Worm (Caenorhabditis elegans): ENCODE data around the gene nlp-60.

Gene nlp-60

ce11 chrIV:8629609-8630052, 49.5 kb downstream of the nlp-60 start:
- no peak for TF ChIP-seq ztf-11 (tag; optimal IDR thresholded peaks at IDR 0.05)
- TF ChIP-seq mxl-2 (GFP tag; conservative IDR thresholded peaks at IDR 0.05), result no peak
- no peak for TF ChIP-seq nhr-6 (tag; optimal IDR thresholded peaks at IDR 0.05)
- TF ChIP-seq zfp-3 (GFP tag; conservative IDR thresholded peaks at IDR 0.05), result no peak
- TF ChIP-seq Y105C5A.15 (GFP tag; IDR thresholded peaks at IDR 0.05), result no peak
- no peak for TF ChIP-seq F44E2.7 (GFP tag; IDR thresholded peaks at IDR 0.05)
- no peak for TF ChIP-seq nhr-28 (tag; optimal IDR thresholded peaks at IDR 0.05)
- TF ChIP-seq F37D6.2 (tag; optimal IDR thresholded peaks at IDR 0.05), result no peak
- TF ChIP-seq Y48G9A.11 (GFP tag; IDR thresholded peaks at IDR 0.05), result no peak
- TF ChIP-seq zag-1 (tag; optimal IDR thresholded peaks at IDR 0.05), result no peak
- peak; percentile 29 to 50 for TF ChIP-seq lsy-2 (tag; optimal IDR thresholded peaks at IDR 0.05)
- TF ChIP-seq vab-7 (GFP tag; IDR thresholded peaks at IDR 0.05), result no peak
- no peak for TF ChIP-seq cey-2 (tag; optimal IDR thresholded peaks at IDR 0.05; ENCODE audit: borderline replicate concordance, insufficient read depth)
- peak; percentile 37; the same call in 1 of the 2 replicates for TF ChIP-seq set-16 (GFP tag; IDR thresholded peaks at IDR 0.05)
- no peak for TF ChIP-seq zip-2 (tag; optimal IDR thresholded peaks at IDR 0.05)
- TF ChIP-seq ctbp-1 (GFP tag; IDR thresholded peaks at IDR 0.05), result peak; percentile 55; the same call in 1 of the 2 replicates
- TF ChIP-seq D1046.2 (GFP tag; IDR thresholded peaks at IDR 0.05), result no peak
- no peak for TF ChIP-seq T20F7.1 (GFP tag; optimal IDR thresholded peaks at IDR 0.05)
- no peak for TF ChIP-seq lin-13 (GFP tag; optimal IDR thresholded peaks at IDR 0.05)
- no peak for TF ChIP-seq R02D3.7 (tag; optimal IDR thresholded peaks at IDR 0.05)
- no peak for TF ChIP-seq daf-19 (GFP tag; conservative IDR thresholded peaks at IDR 0.05)
- TF ChIP-seq daf-12 (tag; optimal IDR thresholded peaks at IDR 0.05), result no peak
- no peak for TF ChIP-seq mxl-3 (GFP tag; optimal IDR thresholded peaks at IDR 0.05)
- no peak for TF ChIP-seq F49E8.2 (tag; optimal IDR thresholded peaks at IDR 0.05; ENCODE audit: borderline replicate concordance)
- no peak for TF ChIP-seq ceh-20 (GFP tag; IDR thresholded peaks at IDR 0.05)
- TF ChIP-seq nhr-10 (tag; optimal IDR thresholded peaks at IDR 0.05), result no peak
- no peak for TF ChIP-seq T26A8.4 (GFP tag; IDR thresholded peaks at IDR 0.05)
- TF ChIP-seq dmd-9 (GFP tag; IDR thresholded peaks at IDR 0.05), result no peak
- TF ChIP-seq Y75B8A.6 (GFP tag; IDR thresholded peaks at IDR 0.05), result no peak
- TF ChIP-seq ces-1 (GFP tag; optimal IDR thresholded peaks at IDR 0.05), result no peak
- TF ChIP-seq ZK337.2 (GFP tag; IDR thresholded peaks at IDR 0.05), result no peak
- TF ChIP-seq mes-2 (tag; optimal IDR thresholded peaks at IDR 0.05; ENCODE audit: poor library complexity, severe bottlenecking), result peak; percentile 14
- TF ChIP-seq nhr-102 (tag; optimal IDR thresholded peaks at IDR 0.05), result no peak
- TF ChIP-seq lin-38 (GFP tag; IDR thresholded peaks at IDR 0.05), result no peak
- TF ChIP-seq nhr-77 (tag; optimal IDR thresholded peaks at IDR 0.05), result no peak
- peak; percentile 50 for TF ChIP-seq rbr-2 (tag; optimal IDR thresholded peaks at IDR 0.05)
- TF ChIP-seq ama-1 (optimal IDR thresholded peaks at IDR 0.05), result no peak
- no peak for TF ChIP-seq php-3 (GFP tag; IDR thresholded peaks at IDR 0.05)
- TF ChIP-seq ceh-62 (tag; optimal IDR thresholded peaks at IDR 0.05), result no peak
- peak; percentile 37 for TF ChIP-seq nhr-11 (tag; optimal IDR thresholded peaks at IDR 0.05)
- TF ChIP-seq pqm-1 (tag; optimal IDR thresholded peaks at IDR 0.05), result no peak
- no peak for TF ChIP-seq unc-130 (GFP tag; optimal IDR thresholded peaks at IDR 0.05)
- TF ChIP-seq snpc-4 (tag; optimal IDR thresholded peaks at IDR 0.05), result no peak
- TF ChIP-seq madf-5 (GFP tag; IDR thresholded peaks at IDR 0.05), result no peak
- TF ChIP-seq mdl-1 (tag; optimal IDR thresholded peaks at IDR 0.05), result no peak
- TF ChIP-seq nhr-25 (tag; optimal IDR thresholded peaks at IDR 0.05; ENCODE audit: borderline replicate concordance, insufficient read depth), result no peak
- no peak for TF ChIP-seq egl-43 (GFP tag; IDR thresholded peaks at IDR 0.05)
- no peak for TF ChIP-seq nhr-76 (tag; optimal IDR thresholded peaks at IDR 0.05)
- TF ChIP-seq ztf-7 (tag; optimal IDR thresholded peaks at IDR 0.05), result no peak
- TF ChIP-seq gei-8 (GFP tag; optimal IDR thresholded peaks at IDR 0.05), result no peak
- no peak for TF ChIP-seq sdz-12 (GFP tag; optimal IDR thresholded peaks at IDR 0.05)
- TF ChIP-seq egl-27 (tag; optimal IDR thresholded peaks at IDR 0.05), result no peak
